Fruit fly (Drosophila melanogaster) whole organism, embryonic: Measurements from ENCODE around the gene Pop5.

Experiments
- Bgb ChIP-seq: fragments of 200-800 bp; sonication (Bioruptor generic); IDR thresholded peaks from 2 replicates; pipeline ENCODE4 v1.3.6; 2022; ENCODE audit warnings: missing biosample characterization, missing genetic modification characterization; ENCODE audit not compliant: partially characterized antibody
- CG10267 ChIP-seq: fragments of 200-800 bp; sonication (Bioruptor generic); optimal IDR thresholded peaks from 2 replicates; lab custom pipeline; 2018; ENCODE audit warnings: missing biosample characterization, mild to moderate bottlenecking, missing genetic modification characterization, moderate library complexity
- CG10543 ChIP-seq: fragments of 200-800 bp; sonication (Bioruptor generic); optimal IDR thresholded peaks from 3 replicates; lab custom pipeline; 2017; ENCODE audit warnings: missing biosample characterization, mild to moderate bottlenecking, missing genetic modification characterization, moderate library complexity
- CG10979 ChIP-seq: fragments of 200-800 bp; sonication (Bioruptor generic); optimal IDR thresholded peaks from 2 replicates; lab custom pipeline; 2018; ENCODE audit warnings: missing biosample characterization, mild to moderate bottlenecking, missing genetic modification characterization, moderate library complexity
- CG11085 ChIP-seq: fragments of 200-800 bp; sonication (Bioruptor generic); IDR thresholded peaks from 2 replicates; pipeline ENCODE4 v1.3.6; 2022; ENCODE audit warnings: missing biosample characterization, missing genetic modification characterization
- CG11093 ChIP-seq: fragments of 200-800 bp; sonication (Bioruptor generic); IDR thresholded peaks from 3 replicates; pipeline ENCODE4 v1.3.6; 2022; ENCODE audit warnings: missing biosample characterization, missing genetic modification characterization
- CG12071 ChIP-seq: fragments of 200-800 bp; sonication (Bioruptor generic); optimal IDR thresholded peaks from 3 replicates; lab custom pipeline; 2018; ENCODE audit warnings: missing biosample characterization, mild to moderate bottlenecking, missing genetic modification characterization
- CG12104 ChIP-seq: fragments of 200-800 bp; sonication (Bioruptor generic); optimal IDR thresholded peaks from 3 replicates; lab custom pipeline; 2016; ENCODE audit warnings: missing biosample characterization, missing genetic modification characterization
- CG1233 ChIP-seq: fragments of 200-800 bp; sonication (Bioruptor generic); optimal IDR thresholded peaks from 4 replicates; lab custom pipeline; 2018; ENCODE audit warnings: missing biosample characterization, mild to moderate bottlenecking, missing genetic modification characterization
- CG12391 ChIP-seq: fragments of 200-800 bp; sonication (Bioruptor generic); optimal IDR thresholded peaks from 3 replicates; lab custom pipeline; 2018; ENCODE audit warnings: missing biosample characterization, mild to moderate bottlenecking, missing genetic modification characterization, moderate library complexity
- CG16813 ChIP-seq: fragments of 200-800 bp; sonication (Bioruptor generic); IDR thresholded peaks from 3 replicates; pipeline ENCODE4 v1.3.6; 2022; ENCODE audit warnings: missing biosample characterization, missing genetic modification characterization; ENCODE audit not compliant: partially characterized antibody
- CG17359 ChIP-seq: fragments of 200-800 bp; sonication (Bioruptor generic); optimal IDR thresholded peaks from 3 replicates; lab custom pipeline; 2018; ENCODE audit warnings: missing biosample characterization, mild to moderate bottlenecking, missing genetic modification characterization, moderate library complexity
- CG17802 ChIP-seq: fragments of 200-800 bp; sonication (Bioruptor generic); optimal IDR thresholded peaks from 2 replicates; lab custom pipeline; 2018; ENCODE audit warnings: missing biosample characterization, mild to moderate bottlenecking, missing genetic modification characterization, moderate library complexity
- CG18599 ChIP-seq: fragments of 200-800 bp; sonication (Bioruptor generic); optimal IDR thresholded peaks from 3 replicates; lab custom pipeline; 2017; ENCODE audit warnings: missing biosample characterization, missing genetic modification characterization, mild to moderate bottlenecking, moderate library complexity, missing genetic modification reagents
- CG2116 ChIP-seq: fragments of 200-800 bp; sonication (Bioruptor generic); optimal IDR thresholded peaks from 3 replicates; lab custom pipeline; 2018; ENCODE audit warnings: missing biosample characterization, mild to moderate bottlenecking, missing genetic modification characterization
- CG6654 ChIP-seq: fragments of 200-800 bp; sonication (Bioruptor generic); optimal IDR thresholded peaks from 2 replicates; lab custom pipeline; 2017; ENCODE audit warnings: missing biosample characterization, mild to moderate bottlenecking, missing genetic modification characterization
- CG9609 ChIP-seq: fragments of 200-800 bp; sonication (Bioruptor generic); optimal IDR thresholded peaks from 3 replicates; lab custom pipeline; 2016; ENCODE audit warnings: missing biosample characterization, missing genetic modification characterization
- CHES-1-like ChIP-seq: fragments of 200-800 bp; sonication (Bioruptor generic); optimal IDR thresholded peaks from 2 replicates; lab custom pipeline; 2016; ENCODE audit warnings: missing biosample characterization, missing genetic modification characterization
- CTCF ChIP-seq: fragments of 200-800 bp; sonication (Bioruptor generic); optimal IDR thresholded peaks from 2 replicates; lab custom pipeline; 2017; ENCODE audit warnings: missing biosample characterization, mild to moderate bottlenecking, missing genetic modification characterization, moderate library complexity
- Camta ChIP-seq: fragments of 200-800 bp; sonication (Bioruptor generic); optimal IDR thresholded peaks from 2 replicates; lab custom pipeline; 2016; ENCODE audit warnings: missing biosample characterization, missing genetic modification characterization
- Dip3 ChIP-seq: fragments of 200-800 bp; sonication (Bioruptor generic); optimal IDR thresholded peaks from 3 replicates; lab custom pipeline; 2016; ENCODE audit warnings: missing biosample characterization, missing genetic modification characterization
- E2f2 ChIP-seq: fragments of 200-800 bp; sonication (Bioruptor generic); IDR thresholded peaks from 2 replicates; pipeline ENCODE4 v1.3.6; 2022; ENCODE audit warnings: missing biosample characterization, missing genetic modification characterization
- ERR ChIP-seq: fragments of 200-800 bp; sonication (Bioruptor generic); optimal IDR thresholded peaks from 2 replicates; lab custom pipeline; 2016; ENCODE audit warnings: missing biosample characterization, missing genetic modification characterization
- Eip74EF ChIP-seq, 2 experiments: fragments of 200-800 bp in 1 of 2; fragments of >200 bp in 1 of 2; sonication (Bioruptor generic) in 1 of 2; optimal IDR thresholded peaks; 2 replicates each; lab custom pipeline; 2017 to 2019; ENCODE audit warnings: missing biosample characterization in 2 of 2, missing genetic modification characterization in 2 of 2, mild to moderate bottlenecking in 1 of 2, moderate library complexity in 1 of 2
- Fer3 ChIP-seq: fragments of 200-800 bp; sonication (Bioruptor generic); optimal IDR thresholded peaks from 2 replicates; lab custom pipeline; 2018; ENCODE audit warnings: missing biosample characterization, mild to moderate bottlenecking, missing genetic modification characterization, moderate library complexity
- Gsc ChIP-seq: fragments of 200-800 bp; sonication (Bioruptor generic); IDR thresholded peaks from 2 replicates; pipeline ENCODE4 v1.3.6; 2022; ENCODE audit warnings: missing biosample characterization, missing genetic modification characterization
- Pdp1 ChIP-seq, 2 experiments: fragments of 200-800 bp; sonication (Bioruptor generic); optimal IDR thresholded peaks; 3 replicates each; lab custom pipeline; 2016; ENCODE audit warnings: missing biosample characterization in 2 of 2, missing genetic modification characterization in 2 of 2, mild to moderate bottlenecking in 1 of 2, moderate library complexity in 1 of 2
- Usf ChIP-seq: fragments of 200-800 bp; sonication (Bioruptor generic); optimal IDR thresholded peaks from 2 replicates; lab custom pipeline; 2017; ENCODE audit warnings: missing genotype, missing biosample characterization, missing genetic modification characterization
- Xrp1 ChIP-seq: fragments of 200-800 bp; sonication (Bioruptor generic); IDR thresholded peaks from 2 replicates; pipeline ENCODE4 v1.3.6; 2022; ENCODE audit warnings: missing biosample characterization, missing genetic modification characterization
- bab2 ChIP-seq: fragments of 200-800 bp; sonication (Bioruptor generic); optimal IDR thresholded peaks from 2 replicates; lab custom pipeline; 2016; ENCODE audit warnings: missing biosample characterization, missing genetic modification characterization
- cato ChIP-seq: fragments of 200-800 bp; sonication (Bioruptor generic); optimal IDR thresholded peaks from 2 replicates; lab custom pipeline; 2016; ENCODE audit warnings: missing biosample characterization, missing genetic modification characterization, borderline replicate concordance
- dysf ChIP-seq: fragments of 200-800 bp; sonication (Bioruptor generic); IDR thresholded peaks from 3 replicates; pipeline ENCODE4 v1.3.6; 2022; ENCODE audit warnings: missing biosample characterization, missing genetic modification characterization
- gfzf ChIP-seq: fragments of 200-800 bp; sonication (Bioruptor generic); optimal IDR thresholded peaks from 2 replicates; lab custom pipeline; 2016; ENCODE audit warnings: missing biosample characterization, mild to moderate bottlenecking, missing genetic modification characterization, moderate library complexity
- gsb-n ChIP-seq: fragments of 200-800 bp; sonication (Bioruptor generic); optimal IDR thresholded peaks from 3 replicates; lab custom pipeline; 2018; ENCODE audit warnings: missing biosample characterization, mild to moderate bottlenecking, missing genetic modification characterization
- ken ChIP-seq: fragments of 200-800 bp; sonication (Bioruptor generic); IDR thresholded peaks from 3 replicates; pipeline ENCODE4 v1.3.6; 2022; ENCODE audit warnings: missing biosample characterization, missing genetic modification characterization
- klu ChIP-seq: fragments of 200-800 bp; sonication (Bioruptor generic); IDR thresholded peaks from 2 replicates; pipeline ENCODE4 v1.3.6; 2022; ENCODE audit warnings: missing biosample characterization, missing genetic modification characterization
- knrl ChIP-seq: fragments of 200-800 bp; sonication (Bioruptor generic); IDR thresholded peaks from 3 replicates; pipeline ENCODE4 v1.3.6; 2022; ENCODE audit warnings: missing biosample characterization, missing genetic modification characterization; ENCODE audit not compliant: partially characterized antibody
- lilli ChIP-seq: fragments of 200-800 bp; sonication (Bioruptor generic); optimal IDR thresholded peaks from 3 replicates; lab custom pipeline; 2016; ENCODE audit warnings: missing biosample characterization, missing genetic modification characterization
- luna ChIP-seq: fragments of 200-800 bp; sonication (Bioruptor generic); optimal IDR thresholded peaks from 2 replicates; lab custom pipeline; 2016; ENCODE audit warnings: missing biosample characterization, missing genetic modification characterization
- mld ChIP-seq: fragments of 200-800 bp; sonication (Bioruptor generic); IDR thresholded peaks from 3 replicates; pipeline ENCODE4 v1.3.6; 2022; ENCODE audit warnings: missing biosample characterization, missing genetic modification characterization; ENCODE audit not compliant: partially characterized antibody
- p53 ChIP-seq: fragments of 200-800 bp; sonication (Bioruptor generic); optimal IDR thresholded peaks from 2 replicates; lab custom pipeline; 2016; ENCODE audit warnings: missing biosample characterization, missing genetic modification characterization
- pb ChIP-seq: fragments of 200-800 bp; sonication (Bioruptor generic); optimal IDR thresholded peaks from 3 replicates; lab custom pipeline; 2016; ENCODE audit warnings: missing biosample characterization, missing genetic modification characterization
- phol ChIP-seq: fragments of 200-800 bp; sonication (Bioruptor generic); optimal IDR thresholded peaks from 3 replicates; lab custom pipeline; 2018; ENCODE audit warnings: missing biosample characterization, mild to moderate bottlenecking, missing genetic modification characterization, moderate library complexity
- schlank ChIP-seq: fragments of 200-800 bp; sonication (Bioruptor generic); optimal IDR thresholded peaks from 2 replicates; lab custom pipeline; 2018; ENCODE audit warnings: missing biosample characterization, mild to moderate bottlenecking, missing genetic modification characterization
- ssp ChIP-seq: fragments of 200-800 bp; sonication (Bioruptor generic); IDR thresholded peaks from 2 replicates; pipeline ENCODE4 v1.3.6; 2022; ENCODE audit warnings: missing biosample characterization, missing genetic modification characterization
- stc ChIP-seq: fragments of 200-800 bp; sonication (Bioruptor generic); IDR thresholded peaks from 2 replicates; pipeline ENCODE4 v1.3.6; 2022; ENCODE audit warnings: missing biosample characterization, missing genetic modification characterization
- tna ChIP-seq: fragments of 200-800 bp; sonication (Bioruptor generic); IDR thresholded peaks from 2 replicates; pipeline ENCODE4 v1.3.6; 2022; ENCODE audit warnings: missing biosample characterization, missing genetic modification characterization; ENCODE audit not compliant: partially characterized antibody
- toy ChIP-seq: fragments of 200-800 bp; sonication (Bioruptor generic); IDR thresholded peaks from 2 replicates; pipeline ENCODE4 v1.3.6; 2022; ENCODE audit warnings: missing biosample characterization, missing genetic modification characterization
- twi ChIP-seq: fragments of 200-800 bp; optimal IDR thresholded peaks from 2 replicates; lab custom pipeline; 2019; ENCODE audit warnings: missing biosample characterization, mild to moderate bottlenecking, missing genetic modification characterization, moderate library complexity
- tx ChIP-seq: fragments of 200-800 bp; sonication (Bioruptor generic); optimal IDR thresholded peaks from 2 replicates; lab custom pipeline; 2016; ENCODE audit warnings: missing biosample characterization, missing genetic modification characterization
- vfl ChIP-seq: fragments of 200-800 bp; sonication (Bioruptor generic); optimal IDR thresholded peaks from 2 replicates; lab custom pipeline; 2016; ENCODE audit warnings: missing biosample characterization, missing genetic modification characterization

Gene Pop5

dm6 chr3L:17055467-17055877 lies 10.6 kb upstream of the Pop5 start, which contains the start of gene CG7724 (continued):
- TF ChIP-seq klu (GFP tag; lab: Robert Waterston, UW) (no peak), CTCF (peak; percentile 14), CG18599 (GFP tag; lab: Kevin White, UChicago) (no peak), CHES-1-like (GFP tag; lab: Kevin White, UChicago) (no peak), CG12071 (GFP tag; lab: Kevin White, UChicago) (peak; percentile 2), ERR (GFP tag; lab: Kevin White, UChicago) (no peak), Xrp1 (GFP tag; lab: Robert Waterston, UW) (0 out of 2 replicates have a peak, but pooled peaks have one; percentile 6), Camta (GFP tag; lab: Kevin White, UChicago) (no peak), pb (no peak), E2f2 (GFP tag; lab: Robert Waterston, UW) (peak; percentile 93), p53 (GFP tag; lab: Kevin White, UChicago) (no peak), mld (GFP tag; lab: Robert Waterston, UW) (peak; percentile 85), CG16813 (GFP tag; lab: Robert Waterston, UW) (peak; percentile 67), tna (peak; percentile 94), CG11085 (GFP tag; lab: Robert Waterston, UW) (no peak), CG11093 (GFP tag; lab: Robert Waterston, UW) (no peak), gfzf (peak; percentile 6), schlank (tag; lab: Kevin White, UChicago) (no peak), CG17359 (no peak), CG10543 (peak; percentile 19), Usf (GFP tag; lab: Kevin White, UChicago) (no peak), CG12391 (tag; lab: Kevin White, UChicago) (no peak), CG9609 (GFP tag; lab: Kevin White, UChicago) (no peak), vfl (no peak), Gsc (no peak), CG6654 (GFP tag; lab: Kevin White, UChicago) (no peak), Eip74EF (GFP tag; optimal IDR thresholded peaks at IDR 0.05; lab: Kevin White, UChicago) (peak in 1 of 2 experiments; percentile 45), CG12104 (GFP tag; lab: Kevin White, UChicago) (no peak), toy (GFP tag; lab: Robert Waterston, UW) (no peak), phol (tag; lab: Kevin White, UChicago) (no peak), CG1233 (GFP tag; lab: Kevin White, UChicago) (no peak), CG2116 (peak; percentile 57), gsb-n (no peak), stc (GFP tag; lab: Robert Waterston, UW) (no peak), Dip3 (GFP tag; lab: Kevin White, UChicago) (no peak), CG10267 (tag; lab: Kevin White, UChicago) (no peak), CG17802 (tag; lab: Kevin White, UChicago) (no peak), tx (GFP tag; lab: Kevin White, UChicago) (no peak), ssp (GFP tag; lab: Robert Waterston, UW) (no peak), dysf (GFP tag; lab: Robert Waterston, UW) (no peak), Pdp1 (GFP tag; optimal IDR thresholded peaks at IDR 0.05; lab: Kevin White, UChicago) (peak in 1 of 2 experiments; percentile 22), Fer3 (no peak), knrl (peak; percentile 45; the same call in 2 of the 3 replicates), CG10979 (tag; lab: Kevin White, UChicago) (no peak), cato (GFP tag; lab: Kevin White, UChicago) (no peak), ken (no peak), luna (no peak), twi (no peak), lilli (GFP tag; lab: Kevin White, UChicago) (no peak), Bgb (GFP tag; lab: Robert Waterston, UW) (peak; percentile 88), bab2 (no peak)
